Fruit fly (Drosophila melanogaster): ENCODE measurements around the gene CG13996.
A peak's percentile ranks its signal among the peaks of the same experiment; 100 is the strongest.

CG13996 gene

dm6 chr2L:6070656-6071231 is 50.1 kb downstream of the CG13996 start, which contains the start of the genes CG9154 and Kr-h2 (continued):
- TF ChIP-seq pdm3 (GFP tag; optimal IDR thresholded peaks at IDR 0.05) (no peak), esn (GFP tag; optimal IDR thresholded peaks at IDR 0.05) (peak; percentile 68), eg (GFP tag; IDR thresholded peaks at IDR 0.05) (peak; percentile 84), Ets21C (GFP tag; optimal IDR thresholded peaks at IDR 0.05) (no peak), topi (GFP tag; optimal IDR thresholded peaks at IDR 0.05) (peak; percentile 53), CG10631 (GFP tag; optimal IDR thresholded peaks at IDR 0.05) (peak; percentile 26)
